Worm (Caenorhabditis elegans) whole organism, young adult: ENCODE data around the gene C08E3.13.
"Not testable (repeated sequence)": the region's sequence is repeated elsewhere in the genome, so short reads cannot be mapped to it uniquely, and the experiment has no call there.

ENCODE experiments used
- D2030.7 ChIP-seq: fragments of 200-800 bp; sonication (Bioruptor generic); IDR thresholded peaks from 2 replicates; pipeline ENCODE4 v1.3.6; 2022; ENCODE audit warnings: missing genetic modification reagents, missing genetic modification characterization, missing compliant biosample characterization
- athp-1 ChIP-seq: sonication (generic microtip); optimal IDR thresholded peaks from 2 replicates; lab custom pipeline; 2017; ENCODE audit warnings: mild to moderate bottlenecking, missing genetic modification characterization, missing compliant biosample characterization
- rpc-1 ChIP-seq, 2 experiments: fragments of 150-350 bp in 1 of 2; sonication (generic microtip) in 1 of 2; optimal IDR thresholded peaks; 2 replicates each; lab custom pipeline; 2014 to 2018; ENCODE audit warnings: missing biosample characterization in 1 of 2, missing genetic modification characterization in 1 of 2, missing genetic modification reagents in 1 of 2, missing genotype in 1 of 2

DNA sequence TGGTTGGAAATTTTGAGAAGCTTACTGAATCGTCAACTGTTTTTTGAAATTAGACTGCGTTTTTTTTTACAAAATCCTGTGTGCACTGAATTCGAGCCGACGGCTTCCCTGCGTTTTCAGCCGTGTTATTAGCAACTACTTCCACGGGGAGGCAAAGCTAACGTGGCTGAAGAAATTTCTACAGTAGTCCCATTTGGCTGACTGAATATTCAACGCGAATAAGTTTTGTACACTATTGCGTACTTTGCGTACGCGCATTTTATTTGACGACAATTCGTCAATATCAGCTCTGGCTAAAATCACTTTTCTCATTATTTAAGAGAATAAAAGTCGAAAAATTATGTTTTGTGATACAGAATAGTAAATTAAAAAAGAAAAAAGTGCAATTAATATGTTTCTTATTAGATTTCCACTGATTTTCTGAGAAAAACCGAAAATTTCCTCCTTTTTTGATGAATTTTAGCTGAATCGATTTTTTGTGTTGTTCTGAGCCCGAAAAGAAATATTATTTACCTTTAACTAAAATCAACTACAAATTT lies 29.3 kb upstream of the C08E3.13 start:
- peak; percentile 63 for TF ChIP-seq D2030.7
- TF ChIP-seq athp-1 (tag; lab: Kevin White, UChicago); rpc-1 (optimal IDR thresholded peaks at IDR 0.05; lab: Kevin White, UChicago); rpc-1 (tag; optimal IDR thresholded peaks at IDR 0.05; lab: Kevin White, UChicago): not testable (repeated sequence)
